Fruit fly (Drosophila melanogaster) whole organism, pupa: ENCODE measurements around the gene Mcm2.

Experiments
- CG13204 ChIP-seq: fragments of 200-800 bp; sonication (Bioruptor generic); optimal IDR thresholded peaks from 2 replicates; lab custom pipeline; 2018; ENCODE audit warnings: missing biosample characterization, mild to moderate bottlenecking, missing genetic modification characterization, moderate library complexity
- CG14655 ChIP-seq: fragments of 200-800 bp; sonication (Bioruptor generic); optimal IDR thresholded peaks from 3 replicates; lab custom pipeline; 2017; ENCODE audit warnings: mild to moderate bottlenecking, missing biosample characterization, missing genetic modification reagents, missing genetic modification characterization
- CG8301 ChIP-seq: fragments of 200-800 bp; sonication (Bioruptor generic); optimal IDR thresholded peaks from 2 replicates; lab custom pipeline; 2018; ENCODE audit warnings: missing biosample characterization, mild to moderate bottlenecking, missing genetic modification characterization
- D1 ChIP-seq: fragments of 200-800 bp; sonication (Bioruptor generic); optimal IDR thresholded peaks from 2 replicates; lab custom pipeline; 2018; ENCODE audit warnings: missing biosample characterization, mild to moderate bottlenecking, missing genetic modification characterization, moderate library complexity
- EcR ChIP-seq: fragments of 200-800 bp; sonication (Bioruptor generic); optimal IDR thresholded peaks from 3 replicates; lab custom pipeline; 2019; ENCODE audit warnings: missing biosample characterization, missing genetic modification characterization, mild to moderate bottlenecking, moderate library complexity, missing genetic modification reagents
- fd96Ca ChIP-seq: fragments of 200-800 bp; sonication (Bioruptor generic); IDR thresholded peaks from 3 replicates; pipeline ENCODE4 v1.3.6; 2022; ENCODE audit warnings: missing biosample characterization, missing genetic modification characterization

dm6 chr3R:8310678-8311077 is 45.9 kb downstream of the Mcm2 start, which contains the start of gene CG11693:
- TF ChIP-seq EcR (GFP tag; lab: Kevin White, UChicago) (no peak), D1 (tag; lab: Kevin White, UChicago) (no peak), fd96Ca (GFP tag; lab: Robert Waterston, UW) (no peak), CG14655 (no peak), CG8301 (tag; lab: Kevin White, UChicago) (no peak), CG13204 (GFP tag; lab: Kevin White, UChicago) (no peak)
